Worm (Caenorhabditis elegans) whole organism, L4 larva: Measurements from ENCODE around the gene sri-51.

Experiments
- F49E8.2 ChIP-seq: sonication (generic microtip); optimal IDR thresholded peaks from 2 replicates; lab custom pipeline; 2016; ENCODE audit warnings: missing compliant biosample characterization, mild to moderate bottlenecking, missing genetic modification characterization, borderline replicate concordance
- R02D3.7 ChIP-seq: fragments of 150-350 bp; sonication (generic microtip); optimal IDR thresholded peaks from 3 replicates; lab custom pipeline; 2014; ENCODE audit warnings: missing biosample characterization, missing genetic modification characterization
- T26A8.4 ChIP-seq: fragments of 200-800 bp; sonication (Bioruptor generic); IDR thresholded peaks from 2 replicates; pipeline ENCODE4 v1.3.6; 2022; ENCODE audit warnings: missing genetic modification characterization, missing compliant biosample characterization
- Y105C5A.15 ChIP-seq: fragments of 200-800 bp; sonication (Bioruptor generic); IDR thresholded peaks from 2 replicates; pipeline ENCODE4 v1.3.6; 2022; ENCODE audit warnings: missing genetic modification characterization, missing compliant biosample characterization
- Y48G9A.11 ChIP-seq: fragments of 200-800 bp; sonication (Bioruptor generic); IDR thresholded peaks from 2 replicates; pipeline ENCODE4 v1.3.6; 2022; ENCODE audit warnings: missing genetic modification reagents, missing genetic modification characterization, missing compliant biosample characterization
- ZK546.5 ChIP-seq, 2 experiments: sonication (generic microtip); optimal IDR thresholded peaks; 2 replicates each; lab custom pipeline; 2017; ENCODE audit warnings: missing biosample characterization in 2 of 2, missing genetic modification characterization in 2 of 2
- aha-1 ChIP-seq: fragments of 150-350 bp; peaks from one replicate; lab custom pipeline; 2014; ENCODE audit warnings: missing biosample characterization, missing genetic modification characterization
- aly-2 ChIP-seq: sonication (generic microtip); optimal IDR thresholded peaks from 2 replicates; lab custom pipeline; 2018; ENCODE audit warnings: missing biosample characterization, missing genetic modification characterization
- ama-1 ChIP-seq: fragments of 150-350 bp; optimal IDR thresholded peaks from 2 replicates; lab custom pipeline; 2014; ENCODE audit warnings: inconsistent platforms, mixed read lengths
- ceh-20 ChIP-seq: fragments of 200-800 bp; sonication (Bioruptor generic); IDR thresholded peaks from 2 replicates; pipeline ENCODE4 v1.3.6; 2022; ENCODE audit warnings: missing genetic modification reagents, missing genetic modification characterization, missing compliant biosample characterization
- ceh-28 ChIP-seq: fragments of 150-350 bp; optimal IDR thresholded peaks from 2 replicates; lab custom pipeline; 2014; ENCODE audit warnings: missing biosample characterization, missing genetic modification reagents, missing genetic modification characterization
- ceh-62 ChIP-seq: sonication (generic microtip); optimal IDR thresholded peaks from 2 replicates; lab custom pipeline; 2017; ENCODE audit warnings: missing biosample characterization, missing genetic modification characterization
- daf-12 ChIP-seq: fragments of 150-350 bp; optimal IDR thresholded peaks from 2 replicates; lab custom pipeline; 2014; ENCODE audit warnings: missing biosample characterization, missing genetic modification reagents, missing genetic modification characterization
- daf-8 ChIP-seq: fragments of 200-800 bp; sonication (Bioruptor generic); IDR thresholded peaks from 2 replicates; pipeline ENCODE4 v1.3.6; 2022; ENCODE audit warnings: missing genetic modification characterization, missing compliant biosample characterization
- dve-1 ChIP-seq: sonication (generic microtip); optimal IDR thresholded peaks from 2 replicates; lab custom pipeline; 2017; ENCODE audit warnings: antibody characterized with exemption, mild to moderate bottlenecking, missing genetic modification characterization, missing compliant biosample characterization; ENCODE audit not compliant: insufficient read depth
- egl-27 ChIP-seq: sonication (generic microtip); optimal IDR thresholded peaks from 3 replicates; lab custom pipeline; 2017; ENCODE audit warnings: missing biosample characterization, missing genetic modification reagents, missing genetic modification characterization
- jun-1 ChIP-seq: fragments of 150-350 bp; optimal IDR thresholded peaks from 2 replicates; lab custom pipeline; 2014; ENCODE audit warnings: missing biosample characterization, missing genetic modification reagents, missing genetic modification characterization
- lim-7 ChIP-seq: fragments of 200-800 bp; sonication (Bioruptor generic); IDR thresholded peaks from 2 replicates; pipeline ENCODE4 v1.3.6; 2022; ENCODE audit warnings: missing genetic modification characterization, missing compliant biosample characterization
- lin-1 ChIP-seq: fragments of 200-800 bp; sonication (Bioruptor generic); IDR thresholded peaks from 2 replicates; pipeline ENCODE4 v1.3.6; 2022; ENCODE audit warnings: missing genetic modification reagents, missing genetic modification characterization, missing compliant biosample characterization
- lsy-2 ChIP-seq, 2 experiments: fragments of 150-350 bp in 1 of 2; sonication (generic microtip) in 1 of 2; optimal IDR thresholded peaks; 2 replicates each; lab custom pipeline; 2014 to 2017; ENCODE audit warnings: missing biosample characterization in 2 of 2, missing genetic modification characterization in 2 of 2
- nhr-28 ChIP-seq: fragments of 150-350 bp; optimal IDR thresholded peaks from 2 replicates; lab custom pipeline; 2014; ENCODE audit warnings: missing biosample characterization, missing genetic modification characterization
- nhr-42 ChIP-seq: fragments of 200-800 bp; sonication (Bioruptor generic); IDR thresholded peaks from 2 replicates; pipeline ENCODE4 v1.3.6; 2022; ENCODE audit warnings: missing genetic modification characterization, missing compliant biosample characterization
- nhr-48 ChIP-seq: sonication (generic microtip); optimal IDR thresholded peaks from 2 replicates; lab custom pipeline; 2016; ENCODE audit warnings: mild to moderate bottlenecking, missing genetic modification characterization, missing compliant biosample characterization
- php-3 ChIP-seq: fragments of 200-800 bp; sonication (Bioruptor generic); IDR thresholded peaks from 2 replicates; pipeline ENCODE4 v1.3.6; 2022; ENCODE audit warnings: missing genetic modification reagents, missing genetic modification characterization, missing compliant biosample characterization
- rbr-2 ChIP-seq: sonication (generic microtip); optimal IDR thresholded peaks from 2 replicates; lab custom pipeline; 2016; ENCODE audit warnings: missing genotype, missing genetic modification characterization, missing compliant biosample characterization
- skn-1 ChIP-seq: fragments of 150-350 bp; optimal IDR thresholded peaks from 2 replicates; lab custom pipeline; 2014; ENCODE audit warnings: missing biosample characterization, missing genetic modification characterization
- snpc-1.2 ChIP-seq: fragments of 200-800 bp; sonication (Bioruptor generic); IDR thresholded peaks from 2 replicates; pipeline ENCODE4 v1.3.6; 2022; ENCODE audit warnings: missing genetic modification reagents, missing genetic modification characterization, missing compliant biosample characterization
- snpc-4 ChIP-seq: fragments of 150-350 bp; optimal IDR thresholded peaks from 2 replicates; lab custom pipeline; 2014; ENCODE audit warnings: missing biosample characterization, missing genetic modification characterization
- spr-3 ChIP-seq: fragments of 200-800 bp; sonication (Bioruptor generic); optimal IDR thresholded peaks from 2 replicates; lab custom pipeline; 2018; ENCODE audit warnings: mild to moderate bottlenecking, missing genetic modification characterization, missing compliant biosample characterization
- unc-62 ChIP-seq, 3 experiments: fragments of 150-350 bp in 1 of 3; sonication (generic microtip); optimal IDR thresholded peaks in 2 of 3; peaks in 1 of 3; 1 replicate in 1 of 3; 2 replicates in 2 of 3; lab custom pipeline; 2014 to 2017; ENCODE audit warnings: missing biosample characterization in 3 of 3, missing genetic modification characterization in 3 of 3, missing genetic modification reagents in 3 of 3, missing genotype in 1 of 3
- vab-7 ChIP-seq: fragments of 200-800 bp; sonication (Bioruptor generic); IDR thresholded peaks from 2 replicates; pipeline ENCODE4 v1.3.6; 2022; ENCODE audit warnings: missing genetic modification reagents, missing genetic modification characterization, missing compliant biosample characterization
- ztf-11 ChIP-seq: fragments of 150-350 bp; optimal IDR thresholded peaks from 2 replicates; lab custom pipeline; 2014; ENCODE audit warnings: missing biosample characterization, missing genetic modification characterization

sri-51 gene

DNA sequence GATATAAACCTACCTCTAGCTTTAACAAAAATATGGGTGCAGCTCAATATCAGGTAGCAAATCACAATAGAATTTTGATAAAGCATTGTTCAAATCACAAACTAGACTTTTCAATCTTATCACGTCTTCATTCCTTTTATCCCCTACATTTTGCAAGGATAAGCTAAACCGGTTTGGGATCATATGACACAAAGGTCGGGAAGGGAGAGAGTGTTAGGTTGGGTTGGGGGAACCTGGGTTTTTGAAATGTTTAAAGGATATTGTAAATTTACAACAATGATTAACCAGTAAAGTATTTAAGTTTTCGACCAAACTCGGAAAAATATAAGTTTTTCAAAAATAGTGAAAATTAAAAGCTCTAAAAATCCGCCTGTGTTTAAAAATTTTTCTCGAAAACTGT lies 45.2 kb upstream of the sri-51 start, which contains the start of gene C17F4.12:
C17F4.12 (minus strand) TSS at position 101 of the 400 bp plus-strand sequence.
- TF ChIP-seq lin-1 (GFP tag; lab: Robert Waterston, UW): no peak
- TF ChIP-seq ZK546.5 (tag; optimal IDR thresholded peaks at IDR 0.05; lab: Kevin White, UChicago): no peak
- no peak for TF ChIP-seq ztf-11
- TF ChIP-seq egl-27 (tag; lab: Kevin White, UChicago): no peak
- TF ChIP-seq daf-12 (tag; lab: Kevin White, UChicago): no peak
- no peak for TF ChIP-seq nhr-28 (tag; lab: Kevin White, UChicago)
- TF ChIP-seq R02D3.7 (tag; lab: Kevin White, UChicago): no peak
- TF ChIP-seq aha-1: no peak
- no peak for TF ChIP-seq ama-1 (lab: Kevin White, UChicago)
- TF ChIP-seq lim-7 (GFP tag; lab: Robert Waterston, UW): no peak
- TF ChIP-seq ceh-28: no peak
- no peak for TF ChIP-seq aly-2 (tag; lab: Kevin White, UChicago)
- TF ChIP-seq daf-8 (GFP tag; lab: Robert Waterston, UW): no peak
- no peak for TF ChIP-seq nhr-42
- no peak for TF ChIP-seq snpc-1.2 (GFP tag; lab: Robert Waterston, UW)
- TF ChIP-seq nhr-48: no peak

DNA sequence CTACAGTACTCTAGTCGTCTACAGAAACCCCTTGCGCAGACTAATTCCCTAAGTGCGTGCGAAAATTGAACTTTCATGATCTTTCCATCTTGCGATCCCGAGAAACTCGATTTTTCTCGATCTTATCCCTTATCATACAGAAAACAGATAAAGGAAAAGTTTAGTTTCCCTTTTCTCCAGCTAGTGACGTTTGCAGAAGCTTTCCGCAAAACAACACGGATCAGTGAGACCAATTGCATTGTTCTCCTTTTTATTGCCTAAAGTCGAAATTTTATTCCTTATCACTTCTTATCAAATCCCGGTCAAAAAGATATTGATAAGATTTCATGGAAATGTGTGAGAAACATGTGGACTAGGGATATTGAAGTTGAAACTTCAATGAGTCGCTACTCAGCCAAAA lies 42.9 kb upstream of the sri-51 start:
- no peak for TF ChIP-seq jun-1 (tag; lab: Kevin White, UChicago)
- no peak for TF ChIP-seq vab-7
- TF ChIP-seq dve-1 (tag; lab: Kevin White, UChicago): no peak
- TF ChIP-seq nhr-28 (tag; lab: Kevin White, UChicago): peak; percentile 0

DNA sequence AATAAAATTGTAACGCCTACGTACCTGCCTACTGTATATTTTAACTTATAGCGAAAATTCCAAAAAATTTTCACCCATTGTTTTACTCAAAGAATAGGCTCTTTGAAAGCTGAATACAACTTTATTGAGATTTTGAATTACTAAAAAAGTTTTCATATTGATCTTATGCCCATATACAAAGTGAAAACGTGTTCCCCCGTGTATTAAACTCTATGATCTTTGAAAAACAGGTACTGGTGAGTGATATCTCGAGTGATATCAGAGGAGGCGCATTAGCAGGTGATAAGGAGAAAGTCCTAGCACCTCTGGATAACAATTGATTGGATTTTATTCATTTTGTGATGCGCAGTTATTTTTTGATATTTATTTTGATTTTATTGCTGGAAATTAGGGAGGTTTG lies 41.3 kb upstream of the sri-51 start, which contains the start of gene C17F4.3:
C17F4.3 (plus strand) TSS at position 301 of the 400 bp plus-strand sequence.
- TF ChIP-seq snpc-4 (tag; lab: Kevin White, UChicago) (no peak), unc-62 (GFP tag; optimal IDR thresholded peaks at IDR 0.05 in 1 of 2; lab: Kevin White, UChicago) (peak in 1 of 2 experiments; percentile 70), unc-62 (tag; optimal IDR thresholded peaks at IDR 0.05; lab: Kevin White, UChicago) (no peak)

DNA sequence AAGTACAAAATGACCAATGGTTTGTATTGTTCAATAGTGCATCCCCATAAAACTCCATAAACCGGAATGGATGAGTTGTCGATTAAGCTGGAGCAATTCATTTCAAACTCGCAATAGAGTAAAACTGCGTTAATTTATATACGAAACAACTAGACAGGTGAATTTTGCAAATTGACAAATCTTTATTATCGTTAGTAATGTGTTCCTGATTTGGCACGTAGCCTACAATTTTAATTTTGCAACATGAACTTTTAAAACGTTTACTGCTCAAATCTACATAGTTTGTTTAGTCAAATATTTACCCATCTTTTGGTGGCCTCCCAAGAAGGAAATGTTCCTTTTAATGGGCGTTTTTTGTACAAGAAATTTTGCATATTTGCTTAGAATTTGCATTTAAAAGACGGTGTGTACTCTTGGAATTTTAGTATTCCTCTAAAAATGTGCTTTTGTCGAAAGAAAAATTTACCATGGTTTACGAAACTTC lies 38.2 kb upstream of the sri-51 start, which contains the start of the genes srz-67 and C17F4.11:
srz-67 (minus strand) TSS at position 101 of the 484 bp plus-strand sequence.
C17F4.11 (plus strand) TSS at position 434 of the 484 bp plus-strand sequence.
- no peak for TF ChIP-seq F49E8.2 (tag; lab: Kevin White, UChicago)
- no peak for TF ChIP-seq lim-7 (GFP tag; lab: Robert Waterston, UW)
- no peak for TF ChIP-seq T26A8.4 (GFP tag; lab: Robert Waterston, UW)
- no peak for TF ChIP-seq lin-1 (GFP tag; lab: Robert Waterston, UW)
- no peak for TF ChIP-seq Y48G9A.11 (GFP tag; lab: Robert Waterston, UW)
- peak in 1 of 2 experiments; percentile 2 for TF ChIP-seq unc-62 (GFP tag; optimal IDR thresholded peaks at IDR 0.05 in 1 of 2; lab: Kevin White, UChicago)
- no peak for TF ChIP-seq unc-62 (tag; optimal IDR thresholded peaks at IDR 0.05; lab: Kevin White, UChicago)
- TF ChIP-seq ceh-62 (tag; lab: Kevin White, UChicago): no peak
- TF ChIP-seq ceh-20 (GFP tag; lab: Robert Waterston, UW): no peak

DNA sequence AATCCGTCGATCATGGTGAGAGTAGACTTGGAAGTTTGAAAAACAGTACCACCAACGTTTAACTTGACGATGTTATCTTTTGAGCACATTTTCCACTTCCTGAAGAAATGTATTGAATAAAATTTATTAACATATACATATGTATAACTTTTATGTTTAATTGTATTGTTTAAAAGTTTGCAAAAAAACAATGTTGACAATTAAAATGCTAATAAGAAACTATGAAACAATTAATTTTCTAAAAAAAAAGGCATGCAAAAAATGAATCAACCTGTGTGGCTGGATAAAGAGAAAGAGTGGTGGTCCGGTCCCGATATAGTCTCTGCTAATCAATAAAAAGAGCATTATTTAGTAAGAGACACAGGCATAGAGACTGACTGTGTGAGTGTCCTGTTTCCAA lies 35.8 kb upstream of the sri-51 start, which contains the start of gene C17F4.8:
C17F4.8 (minus strand) TSS at position 101 of the 400 bp plus-strand sequence.
- no peak for TF ChIP-seq Y105C5A.15
- TF ChIP-seq lsy-2 (tag; optimal IDR thresholded peaks at IDR 0.05; lab: Kevin White, UChicago): no peak
- TF ChIP-seq rbr-2 (tag; lab: Kevin White, UChicago): no peak
- TF ChIP-seq spr-3 (GFP tag; lab: Kevin White, UChicago): no peak
- no peak for TF ChIP-seq php-3 (GFP tag; lab: Robert Waterston, UW)
- no peak for TF ChIP-seq skn-1 (tag; lab: Kevin White, UChicago)
